Fruit fly (Drosophila melanogaster): Measurements from ENCODE around the gene Mcm6.

Gene Mcm6

dm6 chrX:6642593-6643257 is 31.5 kb upstream of the Mcm6 start (continued):
- peak; percentile 49; the same call in 1 of the 2 replicates for TF ChIP-seq CG17328 (GFP tag; IDR thresholded peaks at IDR 0.05)
- TF ChIP-seq CG8089 (GFP tag; optimal IDR thresholded peaks at IDR 0.05): no peak
- TF ChIP-seq Atf3 (GFP tag; optimal IDR thresholded peaks at IDR 0.05): no peak
- no peak for TF ChIP-seq Fer1 (GFP tag; optimal IDR thresholded peaks at IDR 0.05)
- TF ChIP-seq CG15073 (GFP tag; optimal IDR thresholded peaks at IDR 0.05): peak; percentile 7
- no peak for TF ChIP-seq CG4854 (GFP tag; optimal IDR thresholded peaks at IDR 0.05)
- TF ChIP-seq CG16815 (GFP tag; optimal IDR thresholded peaks at IDR 0.05): no peak
- TF ChIP-seq sr (GFP tag; IDR thresholded peaks at IDR 0.05): no peak
- TF ChIP-seq org-1 (GFP tag; optimal IDR thresholded peaks at IDR 0.05): no peak
- TF ChIP-seq stwl (tag; optimal IDR thresholded peaks at IDR 0.05): no peak
- no peak for TF ChIP-seq scrt (GFP tag; optimal IDR thresholded peaks at IDR 0.05)
- no peak for TF ChIP-seq CG12744 (GFP tag; optimal IDR thresholded peaks at IDR 0.05)
- TF ChIP-seq CG12236 (GFP tag; optimal IDR thresholded peaks at IDR 0.05): peak; percentile 5
- TF ChIP-seq CG2678 (tag; optimal IDR thresholded peaks at IDR 0.05): peak; percentile 42
- TF ChIP-seq CHES-1-like (GFP tag; optimal IDR thresholded peaks at IDR 0.05): no peak
- no peak for TF ChIP-seq Taf1 (GFP tag; IDR thresholded peaks at IDR 0.05)
- TF ChIP-seq disco-r (GFP tag; optimal IDR thresholded peaks at IDR 0.05): no peak
- TF ChIP-seq ap (GFP tag; IDR thresholded peaks at IDR 0.05): peak; percentile 35; the same call in 1 of the 2 replicates
- TF ChIP-seq CG13123 (GFP tag; optimal IDR thresholded peaks at IDR 0.05): no peak
- no peak for TF ChIP-seq Lim3 (GFP tag; IDR thresholded peaks at IDR 0.05)
- no peak for TF ChIP-seq Chrac-16 (GFP tag; optimal IDR thresholded peaks at IDR 0.05)
- TF ChIP-seq CG17361 (GFP tag; IDR thresholded peaks at IDR 0.05): peak; percentile 37; the same call in 1 of the 3 replicates
- TF ChIP-seq CG13624 (GFP tag; optimal IDR thresholded peaks at IDR 0.05): no peak
- TF ChIP-seq CG11456 (GFP tag; IDR thresholded peaks at IDR 0.05): no peak
- TF ChIP-seq stc (GFP tag; IDR thresholded peaks at IDR 0.05): no peak
- TF ChIP-seq usp (GFP tag; optimal IDR thresholded peaks at IDR 0.05): no peak
- peak; percentile 18; the same call in 1 of the 2 replicates for TF ChIP-seq sob (GFP tag; IDR thresholded peaks at IDR 0.05)
- no peak for TF ChIP-seq CG3726 (GFP tag; IDR thresholded peaks at IDR 0.05)
- TF ChIP-seq nerfin-1 (tag; optimal IDR thresholded peaks at IDR 0.05): peak; percentile 3
- no peak for TF ChIP-seq CG18476 (GFP tag; optimal IDR thresholded peaks at IDR 0.05)
- TF ChIP-seq crc (GFP tag; optimal IDR thresholded peaks at IDR 0.05): no peak
- TF ChIP-seq Usf (GFP tag; optimal IDR thresholded peaks at IDR 0.05): no peak
- TF ChIP-seq CG18599 (GFP tag; optimal IDR thresholded peaks at IDR 0.05): peak; percentile 17
- TF ChIP-seq danr (GFP tag; IDR thresholded peaks at IDR 0.05): no peak
- no peak for TF ChIP-seq CG11560 (tag; IDR thresholded peaks at IDR 0.05)
- no peak for TF ChIP-seq gce (GFP tag; IDR thresholded peaks at IDR 0.05)
- TF ChIP-seq CG14441 (GFP tag; IDR thresholded peaks at IDR 0.05): no peak
- TF ChIP-seq CG1529 (GFP tag; optimal IDR thresholded peaks at IDR 0.05): no peak
- TF ChIP-seq Asciz (GFP tag; optimal IDR thresholded peaks at IDR 0.05): peak; percentile 1
- TF ChIP-seq run (tag; optimal IDR thresholded peaks at IDR 0.05): no peak
- no peak for TF ChIP-seq CG4617 (GFP tag; optimal IDR thresholded peaks at IDR 0.05; ENCODE audit: borderline replicate concordance)
- no peak for TF ChIP-seq Stat92E (GFP tag; optimal IDR thresholded peaks at IDR 0.05)
- TF ChIP-seq caup (GFP tag; optimal IDR thresholded peaks at IDR 0.05; ENCODE audit: severe bottlenecking): no peak
- TF ChIP-seq Med (GFP tag): peak; percentile 59
- TF ChIP-seq az2 (GFP tag; optimal IDR thresholded peaks at IDR 0.05): no peak
- no peak for TF ChIP-seq oc (tag; optimal IDR thresholded peaks at IDR 0.05)
- TF ChIP-seq Fer3 (tag; optimal IDR thresholded peaks at IDR 0.05): no peak
- TF ChIP-seq CG9876 (GFP tag; optimal IDR thresholded peaks at IDR 0.05): no peak
- no peak for TF ChIP-seq her (GFP tag; optimal IDR thresholded peaks at IDR 0.05)
- no peak for TF ChIP-seq otp (GFP tag; IDR thresholded peaks at IDR 0.05)
- TF ChIP-seq CG15514 (GFP tag; optimal IDR thresholded peaks at IDR 0.05): no peak
